Fruit fly (Drosophila melanogaster): ENCODE results near the gene Galphaf.

DNA sequence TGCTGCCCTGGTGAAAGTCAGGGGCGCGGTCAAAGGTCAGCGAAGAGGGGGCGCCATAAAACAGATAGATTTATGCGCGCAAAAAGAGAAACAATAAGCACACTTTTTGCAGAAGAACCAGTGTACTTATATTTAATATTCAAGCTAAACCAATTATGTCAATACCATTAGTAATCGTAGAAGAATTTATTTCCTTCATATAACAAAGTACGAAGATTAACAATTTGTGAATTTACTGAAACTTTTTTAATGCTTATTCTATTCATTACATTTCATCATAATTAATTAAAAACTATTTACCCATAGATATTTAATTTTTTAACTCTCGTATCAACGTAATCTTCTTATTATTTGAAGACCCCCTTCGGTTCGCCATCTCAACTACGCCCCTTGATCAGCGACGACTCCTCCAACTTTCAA lies 25.6 kb downstream of the Galphaf start:
- TF ChIP-seq CG3847 (GFP tag; IDR thresholded peaks at IDR 0.05): no peak
- TF ChIP-seq Doc3 (GFP tag; IDR thresholded peaks at IDR 0.05; ENCODE audit: partially characterized antibody): no peak
- TF ChIP-seq cad (GFP tag; optimal IDR thresholded peaks at IDR 0.05): no peak
- no peak for TF ChIP-seq dysf (GFP tag; IDR thresholded peaks at IDR 0.05)
- TF ChIP-seq pzg (GFP tag; optimal IDR thresholded peaks at IDR 0.05): no peak
- TF ChIP-seq CG8478 (optimal IDR thresholded peaks at IDR 0.05): no peak
- no peak for TF ChIP-seq aop (GFP tag; IDR thresholded peaks at IDR 0.05)
- TF ChIP-seq amos (GFP tag; IDR thresholded peaks at IDR 0.05; ENCODE audit: partially characterized antibody): no peak
- TF ChIP-seq NFAT (GFP tag; IDR thresholded peaks at IDR 0.05): no peak
- TF ChIP-seq NC2α (GFP tag; optimal IDR thresholded peaks at IDR 0.05): no peak
- TF ChIP-seq chif (GFP tag; optimal IDR thresholded peaks at IDR 0.05): peak; percentile 33 to 66
- no peak for TF ChIP-seq chn (GFP tag; optimal IDR thresholded peaks at IDR 0.05)

All from whole organism, embryonic.